Fruit fly (Drosophila melanogaster): Measurements from ENCODE around the gene fu.

The fu gene

dm6 chrX:18678876-18679275, 21.3 kb downstream of the fu start (continued):
- TF ChIP-seq fd96Cb (tag; optimal IDR thresholded peaks at IDR 0.05): peak; percentile 13
- TF ChIP-seq Atf3 (GFP tag; optimal IDR thresholded peaks at IDR 0.05): no peak
- TF ChIP-seq CG31441 (GFP tag; IDR thresholded peaks at IDR 0.05): 0 out of 2 replicates have a peak, but pooled peaks have one; percentile 15
- TF ChIP-seq Awh (GFP tag; IDR thresholded peaks at IDR 0.05): peak; percentile 40; the same call in 1 of the 2 replicates
- TF ChIP-seq Myb (GFP tag; optimal IDR thresholded peaks at IDR 0.05): no peak
- TF ChIP-seq ci (GFP tag; IDR thresholded peaks at IDR 0.05): peak; percentile 70
- peak; percentile 54 for TF ChIP-seq Sox102F (GFP tag; optimal IDR thresholded peaks at IDR 0.05)
- TF ChIP-seq sisA (GFP tag; IDR thresholded peaks at IDR 0.05): peak; percentile 15; the same call in 1 of the 2 replicates
- no peak for TF ChIP-seq lov (optimal IDR thresholded peaks at IDR 0.05)
- TF ChIP-seq lov (GFP tag; IDR thresholded peaks at IDR 0.05): no peak
- no peak for TF ChIP-seq CG5953 (GFP tag; IDR thresholded peaks at IDR 0.05)

DNA sequence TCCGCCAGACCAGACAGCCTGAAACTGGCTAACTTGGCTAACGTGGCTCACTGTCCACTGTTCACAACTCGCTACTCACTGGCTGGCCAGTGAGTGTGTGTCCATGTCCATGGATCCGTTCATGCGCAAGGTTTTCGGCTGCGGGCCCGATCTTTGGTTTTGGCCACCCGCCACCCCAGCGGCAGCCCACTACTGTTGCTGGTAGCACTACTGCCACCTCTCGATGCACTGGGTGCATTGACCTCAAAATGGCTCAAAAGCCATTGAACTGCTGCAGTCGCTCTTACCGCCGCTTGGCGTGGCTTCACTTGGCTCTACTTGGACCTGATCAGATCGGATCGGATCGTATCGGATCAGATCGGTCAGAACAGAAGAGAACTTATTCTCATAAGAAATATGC, 23.9 kb downstream of the fu start:
- TF ChIP-seq p53 (GFP tag; optimal IDR thresholded peaks at IDR 0.05) (no peak), sens (GFP tag) (peak; percentile 11)

- no peak for TF ChIP-seq p53 (GFP tag; optimal IDR thresholded peaks at IDR 0.05)
- TF ChIP-seq CG13624 (GFP tag; optimal IDR thresholded peaks at IDR 0.05): no peak
- peak; percentile 48 for TF ChIP-seq Ets65A (GFP tag)
- TF ChIP-seq CG32772 (GFP tag; IDR thresholded peaks at IDR 0.05): no peak
- no peak for TF ChIP-seq Ssrp (tag; optimal IDR thresholded peaks at IDR 0.05)
These were observed 25.3 kb downstream of the fu start for dm6 chrX:18682815-18683214.

dm6 chrX:18684504-18684903, 26.9 kb downstream of the fu start:
- no peak for TF ChIP-seq CG15011 (GFP tag; optimal IDR thresholded peaks at IDR 0.05)

DNA sequence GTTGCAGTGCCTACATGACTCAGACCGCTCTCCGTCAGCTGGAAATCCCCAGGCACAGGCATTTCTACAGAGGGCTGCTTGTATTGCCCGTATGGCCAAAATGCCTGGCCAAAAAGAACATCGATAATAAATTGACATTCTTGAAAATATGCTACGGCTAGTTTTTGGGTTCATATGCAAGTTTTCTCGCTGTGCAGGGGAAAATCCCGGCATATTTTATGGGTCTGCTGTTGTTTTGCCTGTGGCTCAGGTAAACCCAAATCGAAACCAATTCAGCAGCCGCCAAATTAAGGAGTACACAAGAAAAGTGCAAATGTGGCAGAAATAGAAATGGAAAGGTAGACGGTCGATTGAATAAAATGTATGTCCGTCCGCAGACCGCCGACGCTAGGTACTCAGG, 27.4 kb downstream of the fu start:
- TF ChIP-seq CG15514 (GFP tag; optimal IDR thresholded peaks at IDR 0.05) (no peak), cad (GFP tag; optimal IDR thresholded peaks at IDR 0.05) (peak; percentile 62), twi (tag; optimal IDR thresholded peaks at IDR 0.05) (peak; percentile 69), zen (tag; optimal IDR thresholded peaks at IDR 0.05) (peak; percentile 75), tll (GFP tag; optimal IDR thresholded peaks at IDR 0.05) (peak in 1 of 2 experiments; percentile 84), zf30C (GFP tag; optimal IDR thresholded peaks at IDR 0.05) (peak; percentile 31)

DNA sequence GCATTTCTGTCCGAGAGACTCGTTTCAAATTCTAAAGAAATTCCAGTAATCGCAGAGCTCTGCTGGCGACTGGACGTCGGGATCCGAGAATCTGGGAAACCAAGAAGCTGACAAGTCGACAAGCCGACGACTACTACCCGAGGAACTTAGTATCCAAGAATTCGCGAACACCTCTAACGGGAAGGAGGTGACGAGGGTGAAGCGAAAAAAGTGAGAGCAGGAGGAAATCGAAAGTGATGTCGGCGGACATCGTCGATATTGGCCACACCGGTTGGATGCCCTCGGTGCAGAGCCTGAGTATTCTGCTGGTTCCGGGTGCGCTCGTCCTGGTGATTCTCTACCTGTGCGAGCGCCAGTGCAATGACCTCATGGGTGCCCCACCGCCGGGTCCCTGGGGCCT, 28.2 kb downstream of the fu start, which contains the start of gene phtm:
Gene phtm (plus strand): TSS at position 41 of the 400 bp plus-strand sequence.
- TF ChIP-seq Oaz (GFP tag; IDR thresholded peaks at IDR 0.05) (no peak), CG30020 (tag; optimal IDR thresholded peaks at IDR 0.05) (no peak), CG7556 (GFP tag; optimal IDR thresholded peaks at IDR 0.05) (no peak), Bteb2 (GFP tag; optimal IDR thresholded peaks at IDR 0.05) (no peak), pho (GFP tag; optimal IDR thresholded peaks at IDR 0.05) (no peak), bbx (GFP tag; IDR thresholded peaks at IDR 0.05; ENCODE audit: partially characterized antibody) (no peak), CG10979 (tag; optimal IDR thresholded peaks at IDR 0.05) (no peak), CG31388 (GFP tag; optimal IDR thresholded peaks at IDR 0.05) (no peak), CG6689 (GFP tag; IDR thresholded peaks at IDR 0.05) (no peak), gem (tag; optimal IDR thresholded peaks at IDR 0.05) (no peak), ken (GFP tag; IDR thresholded peaks at IDR 0.05) (no peak), CG18619 (GFP tag; optimal IDR thresholded peaks at IDR 0.05) (no peak), fd3F (GFP tag; optimal IDR thresholded peaks at IDR 0.05) (no peak), bcd (GFP tag; optimal IDR thresholded peaks at IDR 0.05) (no peak), Max (GFP tag; optimal IDR thresholded peaks at IDR 0.05) (no peak), CG11695 (GFP tag; IDR thresholded peaks at IDR 0.05) (no peak), HLH4C (GFP tag; IDR thresholded peaks at IDR 0.05; ENCODE audit: partially characterized antibody) (no peak), cato (GFP tag; optimal IDR thresholded peaks at IDR 0.05; ENCODE audit: borderline replicate concordance) (no peak), Neu2 (GFP tag; optimal IDR thresholded peaks at IDR 0.05; ENCODE audit: borderline replicate concordance) (no peak)
